Worm (Caenorhabditis elegans): ENCODE data around the gene sid-3.

- TF ChIP-seq blmp-1 (tag; optimal IDR thresholded peaks at IDR 0.05), result no peak
- TF ChIP-seq snpc-4 (tag; optimal IDR thresholded peaks at IDR 0.05), result no peak
- no peak for TF ChIP-seq nhr-28 (tag; optimal IDR thresholded peaks at IDR 0.05)
- no peak for TF ChIP-seq cnd-1 (tag; optimal IDR thresholded peaks at IDR 0.05)
- no peak for TF ChIP-seq nhr-2 (tag; optimal IDR thresholded peaks at IDR 0.05)
- TF ChIP-seq sptf-1 (tag; optimal IDR thresholded peaks at IDR 0.05), result no peak
- no peak for TF ChIP-seq ztf-11 (tag; optimal IDR thresholded peaks at IDR 0.05)
- no peak for TF ChIP-seq ceh-43 (GFP tag; optimal IDR thresholded peaks at IDR 0.05)
- TF ChIP-seq ces-1 (GFP tag; optimal IDR thresholded peaks at IDR 0.05), result no peak
Observed at ce11 chrX:17138060-17138557, 48.1 kb upstream of the sid-3 start, which contains the start of gene cnp-3.

Measured in whole organism, mixed stage, embryonic.